Worm (Caenorhabditis elegans): ENCODE data around the gene fip-1.

Gene fip-1

ce11 chrIII:8650235-8650817, 10.8 kb downstream of the fip-1 start, which contains the start of gene flp-23 (continued):
- TF ChIP-seq ztf-25 (GFP tag; IDR thresholded peaks at IDR 0.05) (no peak), sdz-38 (tag; optimal IDR thresholded peaks at IDR 0.05) (no peak), F10E7.11 (tag; optimal IDR thresholded peaks at IDR 0.05) (no peak), akir-1 (GFP tag; optimal IDR thresholded peaks at IDR 0.05) (no peak), madf-6 (GFP tag; IDR thresholded peaks at IDR 0.05) (peak; percentile 17; the same call in 1 of the 2 replicates), hmg-20 (GFP tag; IDR thresholded peaks at IDR 0.05) (no peak), nhr-179 (tag; optimal IDR thresholded peaks at IDR 0.05) (no peak), him-1 (tag; optimal IDR thresholded peaks at IDR 0.05) (peak; percentile 79), F37B4.10 (GFP tag; IDR thresholded peaks at IDR 0.05) (no peak), mxl-1 (tag; optimal IDR thresholded peaks at IDR 0.05) (peak; percentile 24), ets-4 (GFP tag; optimal IDR thresholded peaks at IDR 0.05) (no peak), zim-3 (tag; optimal IDR thresholded peaks at IDR 0.05) (no peak), snpc-3.4 (tag; optimal IDR thresholded peaks at IDR 0.05) (no peak), dpff-1 (tag; optimal IDR thresholded peaks at IDR 0.05) (no peak), ztf-3 (GFP tag; optimal IDR thresholded peaks at IDR 0.05) (no peak), fkh-3 (tag; optimal IDR thresholded peaks at IDR 0.05) (no peak), rec-8 (tag; optimal IDR thresholded peaks at IDR 0.05) (peak in 1 of 2 experiments; percentile 54), xnd-1 (tag; optimal IDR thresholded peaks at IDR 0.05) (no peak), tbx-9 (tag; optimal IDR thresholded peaks at IDR 0.05; ENCODE audit: borderline replicate concordance) (no peak), F52B5.7 (tag; optimal IDR thresholded peaks at IDR 0.05) (no peak), sea-2 (GFP tag; IDR thresholded peaks at IDR 0.05) (no peak), gei-17 (GFP tag; optimal IDR thresholded peaks at IDR 0.05) (no peak), F22D6.2 (tag; optimal IDR thresholded peaks at IDR 0.05) (no peak), egl-18 (GFP tag; IDR thresholded peaks at IDR 0.05) (no peak), nhr-120 (GFP tag; IDR thresholded peaks at IDR 0.05) (no peak), attf-6 (GFP tag; IDR thresholded peaks at IDR 0.05) (no peak), K11D2.4 (GFP tag; IDR thresholded peaks at IDR 0.05) (no peak), dpl-1 (GFP tag; optimal IDR thresholded peaks at IDR 0.05) (no peak), let-526 (GFP tag; IDR thresholded peaks at IDR 0.05) (no peak), nfyb-1 (GFP tag; IDR thresholded peaks at IDR 0.05) (0 out of 2 replicates have a peak, but pooled peaks have one; percentile 40), F39B2.1 (GFP tag; IDR thresholded peaks at IDR 0.05) (no peak), lir-1 (GFP tag; conservative IDR thresholded peaks at IDR 0.05) (no peak), Y56A3A.18 (GFP tag; IDR thresholded peaks at IDR 0.05) (no peak), F57C9.4 (tag; optimal IDR thresholded peaks at IDR 0.05) (no peak), pha-4 (tag; optimal IDR thresholded peaks at IDR 0.05) (no peak), madf-10 (tag; optimal IDR thresholded peaks at IDR 0.05) (no peak), K12H6.12 (tag; optimal IDR thresholded peaks at IDR 0.05) (no peak), D2030.7 (GFP tag; IDR thresholded peaks at IDR 0.05) (peak; percentile 50; the same call in 1 of the 2 replicates), ZK185.1 (tag; optimal IDR thresholded peaks at IDR 0.05; ENCODE audit: poor library complexity, severe bottlenecking) (no peak), B0261.1 (tag; optimal IDR thresholded peaks at IDR 0.05) (peak; percentile 76), attf-3 (GFP tag; conservative IDR thresholded peaks at IDR 0.05) (0 out of 2 replicates have a peak, but pooled peaks have one; percentile 15), aptf-2 (GFP tag; conservative IDR thresholded peaks at IDR 0.05) (no peak), lin-40 (tag; optimal IDR thresholded peaks at IDR 0.05) (peak; percentile 17), mes-4 (tag; optimal IDR thresholded peaks at IDR 0.05) (no peak), let-607 (tag; optimal IDR thresholded peaks at IDR 0.05) (no peak), F49E8.2 (tag; optimal IDR thresholded peaks at IDR 0.05; ENCODE audit: insufficient read depth) (peak; percentile 4), ceh-100 (GFP tag; IDR thresholded peaks at IDR 0.05) (no peak), rcor-1 (GFP tag; IDR thresholded peaks at IDR 0.05) (0 out of 2 replicates have a peak, but pooled peaks have one; percentile 26)

Data from whole organism, young adult.